Worm (Caenorhabditis elegans) whole organism, L3 larva: ENCODE results near the gene snfc-5.

Experiments
- ceh-16 ChIP-seq: sonication (generic microtip); optimal IDR thresholded peaks from 2 replicates; lab custom pipeline; 2017; ENCODE audit warnings: missing biosample characterization, missing genetic modification characterization
- elt-2 ChIP-seq: sonication (generic microtip); optimal IDR thresholded peaks from 2 replicates; lab custom pipeline; 2016; ENCODE audit warnings: missing genetic modification reagents, mild to moderate bottlenecking, missing genetic modification characterization, missing compliant biosample characterization
- mml-1 ChIP-seq: fragments of 150-350 bp; sonication (generic microtip); optimal IDR thresholded peaks from 3 replicates; lab custom pipeline; 2014; ENCODE audit warnings: missing biosample characterization, missing genetic modification characterization
- nhr-25 ChIP-seq: sonication (generic microtip); optimal IDR thresholded peaks from 2 replicates; lab custom pipeline; 2017; ENCODE audit warnings: missing biosample characterization, missing genetic modification characterization
- tbx-2 ChIP-seq: sonication (generic microtip); optimal IDR thresholded peaks from 2 replicates; lab custom pipeline; 2016; ENCODE audit warnings: mild to moderate bottlenecking, missing genetic modification characterization, missing compliant biosample characterization

- TF ChIP-seq mml-1 (tag; lab: Kevin White, UChicago) (no peak), tbx-2 (tag; lab: Kevin White, UChicago) (no peak), elt-2 (tag; lab: Kevin White, UChicago) (no peak), ceh-16 (no peak), nhr-25 (tag; lab: Kevin White, UChicago) (no peak)
Measured at ce11 chrIII:4435262-4435661, 30.7 kb downstream of the snfc-5 start.
